Fruit fly (Drosophila melanogaster) whole organism, embryonic: Measurements from ENCODE around the gene Spn88Eb.
A peak's percentile ranks its signal among the peaks of the same experiment; 100 is the strongest.

Experiments used
- Awh ChIP-seq: fragments of 200-800 bp; sonication (Bioruptor generic); IDR thresholded peaks from 2 replicates; pipeline ENCODE4, ENCODE4 v1.3.6; 2022; ENCODE audit warnings: missing biosample characterization, missing genetic modification characterization
- B-H2 ChIP-seq: fragments of 200-800 bp; sonication (Bioruptor generic); optimal IDR thresholded peaks from 2 replicates; lab custom pipeline; 2018; ENCODE audit warnings: missing biosample characterization, mild to moderate bottlenecking, missing genetic modification characterization
- Bteb2 ChIP-seq: fragments of 200-800 bp; sonication (Bioruptor generic); optimal IDR thresholded peaks from 2 replicates; lab custom pipeline; 2016; ENCODE audit warnings: missing biosample characterization, missing genetic modification characterization
- CG10366 ChIP-seq: fragments of 200-800 bp; sonication (Bioruptor generic); IDR thresholded peaks from 2 replicates; pipeline ENCODE4 v1.3.6; 2022; ENCODE audit warnings: missing biosample characterization, missing genetic modification characterization
- CG10462 ChIP-seq: fragments of 200-800 bp; sonication (Bioruptor generic); optimal IDR thresholded peaks from 2 replicates; lab custom pipeline; 2016; ENCODE audit warnings: missing biosample characterization, missing genetic modification characterization
- CG12071 ChIP-seq: fragments of 200-800 bp; sonication (Bioruptor generic); optimal IDR thresholded peaks from 3 replicates; lab custom pipeline; 2018; ENCODE audit warnings: missing biosample characterization, mild to moderate bottlenecking, missing genetic modification characterization
- CG13624 ChIP-seq: fragments of 200-800 bp; sonication (Bioruptor generic); optimal IDR thresholded peaks from 2 replicates; lab custom pipeline; 2016; ENCODE audit warnings: missing biosample characterization, missing genetic modification characterization
- CG15269 ChIP-seq: fragments of 200-800 bp; sonication (Bioruptor generic); optimal IDR thresholded peaks from 2 replicates; lab custom pipeline; 2018; ENCODE audit warnings: missing biosample characterization, mild to moderate bottlenecking, missing genetic modification characterization, moderate library complexity
- CG15601 ChIP-seq: fragments of 200-800 bp; sonication (Bioruptor generic); optimal IDR thresholded peaks from 3 replicates; lab custom pipeline; 2019; ENCODE audit warnings: missing biosample characterization, mild to moderate bottlenecking, missing genetic modification characterization, moderate library complexity
- CG17186 ChIP-seq: fragments of 200-800 bp; sonication (Bioruptor generic); optimal IDR thresholded peaks from 3 replicates; lab custom pipeline; 2017; ENCODE audit warnings: missing biosample characterization, missing genetic modification reagents, missing genetic modification characterization
- CG18476 ChIP-seq: fragments of 200-800 bp; sonication (Bioruptor generic); optimal IDR thresholded peaks from 2 replicates; lab custom pipeline; 2016; ENCODE audit warnings: missing biosample characterization, mild to moderate bottlenecking, missing genetic modification characterization
- CG2120 ChIP-seq: fragments of 200-800 bp; sonication (Bioruptor generic); optimal IDR thresholded peaks from 3 replicates; lab custom pipeline; 2016; ENCODE audit warnings: missing biosample characterization, missing genetic modification characterization
- CG2712 ChIP-seq: fragments of 200-800 bp; optimal IDR thresholded peaks from 3 replicates; lab custom pipeline; 2019; ENCODE audit warnings: missing biosample characterization, mild to moderate bottlenecking, missing genetic modification characterization, moderate library complexity
- CG30020 ChIP-seq: fragments of 200-800 bp; optimal IDR thresholded peaks from 2 replicates; lab custom pipeline; 2019; ENCODE audit warnings: missing biosample characterization, mild to moderate bottlenecking, missing genetic modification characterization, moderate library complexity
- CG3065 ChIP-seq: fragments of 200-800 bp; sonication (Bioruptor generic); optimal IDR thresholded peaks from 2 replicates; lab custom pipeline; 2016; ENCODE audit warnings: missing biosample characterization, missing genetic modification characterization
- CG31441 ChIP-seq: fragments of 200-800 bp; sonication (Bioruptor generic); IDR thresholded peaks from 2 replicates; pipeline ENCODE4 v1.3.6; 2022; ENCODE audit warnings: missing biosample characterization, missing genetic modification characterization
- CG32767 ChIP-seq: fragments of 200-800 bp; sonication (Bioruptor generic); IDR thresholded peaks from 2 replicates; pipeline ENCODE4 v1.3.6; 2022; ENCODE audit warnings: missing biosample characterization, missing genetic modification characterization
- CG4360 ChIP-seq: fragments of 200-800 bp; sonication (Bioruptor generic); IDR thresholded peaks from 2 replicates; pipeline ENCODE4 v1.3.6; 2022; ENCODE audit warnings: missing biosample characterization, missing genetic modification characterization
- CG4617 ChIP-seq: fragments of 200-800 bp; sonication (Bioruptor generic); optimal IDR thresholded peaks from 3 replicates; lab custom pipeline; 2016; ENCODE audit warnings: missing biosample characterization, missing genetic modification characterization, borderline replicate concordance
- CG4707 ChIP-seq: fragments of 200-800 bp; sonication (Bioruptor generic); optimal IDR thresholded peaks from 2 replicates; lab custom pipeline; 2018; ENCODE audit warnings: missing biosample characterization, mild to moderate bottlenecking, missing genetic modification characterization, moderate library complexity
- CG5180 ChIP-seq: fragments of 200-800 bp; sonication (Bioruptor generic); optimal IDR thresholded peaks from 3 replicates; lab custom pipeline; 2017; ENCODE audit warnings: missing biosample characterization, missing genetic modification characterization, mild to moderate bottlenecking, moderate library complexity, missing genetic modification reagents
- CG5953 ChIP-seq: fragments of 200-800 bp; sonication (Bioruptor generic); IDR thresholded peaks from 2 replicates; pipeline ENCODE4 v1.3.6; 2022; ENCODE audit warnings: missing biosample characterization, missing genetic modification characterization
- CG6175 ChIP-seq: fragments of 200-800 bp; sonication (Bioruptor generic); IDR thresholded peaks from 3 replicates; pipeline ENCODE4 v1.3.6; 2022; ENCODE audit warnings: missing biosample characterization, missing genetic modification characterization
- CG6654 ChIP-seq: fragments of 200-800 bp; sonication (Bioruptor generic); optimal IDR thresholded peaks from 2 replicates; lab custom pipeline; 2017; ENCODE audit warnings: missing biosample characterization, mild to moderate bottlenecking, missing genetic modification characterization
- CG6765 ChIP-seq: fragments of 200-800 bp; sonication (Bioruptor generic); optimal IDR thresholded peaks from 3 replicates; lab custom pipeline; 2017; ENCODE audit warnings: missing biosample characterization, mild to moderate bottlenecking, missing genetic modification characterization
- CG7928 ChIP-seq: fragments of 200-800 bp; sonication (Bioruptor generic); optimal IDR thresholded peaks from 2 replicates; lab custom pipeline; 2017; ENCODE audit warnings: missing biosample characterization, mild to moderate bottlenecking, missing genetic modification characterization
- CG9215 ChIP-seq: fragments of 200-800 bp; sonication (Bioruptor generic); IDR thresholded peaks from 2 replicates; pipeline ENCODE4 v1.3.6; 2022; ENCODE audit warnings: missing biosample characterization, missing genetic modification characterization
- Deaf1 ChIP-seq: fragments of 200-800 bp; optimal IDR thresholded peaks from 3 replicates; lab custom pipeline; 2019; ENCODE audit warnings: missing biosample characterization, mild to moderate bottlenecking, missing genetic modification characterization, moderate library complexity
- Hmx ChIP-seq: fragments of 200-800 bp; sonication (Bioruptor generic); optimal IDR thresholded peaks from 2 replicates; lab custom pipeline; 2016; ENCODE audit warnings: missing biosample characterization, missing genetic modification characterization
- Hsf ChIP-seq: fragments of 200-800 bp; sonication (Bioruptor generic); optimal IDR thresholded peaks from 3 replicates; lab custom pipeline; 2016; ENCODE audit warnings: missing biosample characterization, missing genetic modification characterization
- Oli ChIP-seq: fragments of 200-800 bp; sonication (Bioruptor generic); optimal IDR thresholded peaks from 2 replicates; lab custom pipeline; 2018; ENCODE audit warnings: missing biosample characterization, mild to moderate bottlenecking, missing genetic modification characterization, moderate library complexity
- ac ChIP-seq: fragments of 200-800 bp; sonication (Bioruptor generic); optimal IDR thresholded peaks from 3 replicates; lab custom pipeline; 2017; ENCODE audit warnings: missing biosample characterization, mild to moderate bottlenecking, missing genetic modification characterization
- chif ChIP-seq, 2 experiments: fragments of 200-800 bp; sonication (Bioruptor generic); optimal IDR thresholded peaks; 3 replicates each; lab custom pipeline; 2016; ENCODE audit warnings: missing biosample characterization in 2 of 2, missing genetic modification characterization in 2 of 2
- chn ChIP-seq: fragments of 200-800 bp; sonication (Bioruptor generic); optimal IDR thresholded peaks from 2 replicates; lab custom pipeline; 2016; ENCODE audit warnings: missing biosample characterization, missing genetic modification characterization
- cwo ChIP-seq: fragments of 200-800 bp; sonication (Bioruptor generic); optimal IDR thresholded peaks from 3 replicates; lab custom pipeline; 2017; ENCODE audit warnings: missing biosample characterization, missing genetic modification characterization, mild to moderate bottlenecking, moderate library complexity, missing genetic modification reagents
- dysf ChIP-seq: fragments of 200-800 bp; sonication (Bioruptor generic); IDR thresholded peaks from 3 replicates; pipeline ENCODE4 v1.3.6; 2022; ENCODE audit warnings: missing biosample characterization, missing genetic modification characterization
- ewg ChIP-seq: fragments of 200-800 bp; sonication (Bioruptor generic); optimal IDR thresholded peaks from 3 replicates; lab custom pipeline; 2017; ENCODE audit warnings: mild to moderate bottlenecking, missing biosample characterization, missing genetic modification reagents, missing genetic modification characterization
- exex ChIP-seq: fragments of 200-800 bp; sonication (Bioruptor generic); optimal IDR thresholded peaks from 4 replicates; lab custom pipeline; 2018; ENCODE audit warnings: missing biosample characterization, mild to moderate bottlenecking, missing genetic modification characterization, moderate library complexity
- fd64A ChIP-seq: fragments of 200-800 bp; sonication (Bioruptor generic); optimal IDR thresholded peaks from 3 replicates; lab custom pipeline; 2018; ENCODE audit warnings: missing biosample characterization, mild to moderate bottlenecking, missing genetic modification characterization
- gce ChIP-seq: fragments of 200-800 bp; sonication (Bioruptor generic); IDR thresholded peaks from 3 replicates; pipeline ENCODE4 v1.3.6; 2022; ENCODE audit warnings: missing biosample characterization, missing genetic modification characterization
- gsb ChIP-seq: fragments of 200-800 bp; sonication (Bioruptor generic); IDR thresholded peaks from 2 replicates; pipeline ENCODE4 v1.3.6; 2022; ENCODE audit warnings: missing biosample characterization, missing genetic modification characterization
- gsb-n ChIP-seq: fragments of 200-800 bp; sonication (Bioruptor generic); optimal IDR thresholded peaks from 3 replicates; lab custom pipeline; 2018; ENCODE audit warnings: missing biosample characterization, mild to moderate bottlenecking, missing genetic modification characterization
- hbn ChIP-seq: fragments of 200-800 bp; sonication (Bioruptor generic); IDR thresholded peaks from 2 replicates; pipeline ENCODE4 v1.3.6; 2022; ENCODE audit warnings: missing biosample characterization, missing genetic modification characterization; ENCODE audit not compliant: partially characterized antibody
- nom ChIP-seq: fragments of 200-800 bp; sonication (Bioruptor generic); optimal IDR thresholded peaks from 2 replicates; lab custom pipeline; 2017; ENCODE audit warnings: missing biosample characterization, missing genetic modification characterization, mild to moderate bottlenecking, moderate library complexity, missing genetic modification reagents
- peb ChIP-seq: fragments of 200-800 bp; sonication (Bioruptor generic); IDR thresholded peaks from 2 replicates; pipeline ENCODE4 v1.3.6; 2022; ENCODE audit warnings: missing biosample characterization, missing genetic modification characterization
- phol ChIP-seq: fragments of 200-800 bp; sonication (Bioruptor generic); optimal IDR thresholded peaks from 3 replicates; lab custom pipeline; 2018; ENCODE audit warnings: missing biosample characterization, mild to moderate bottlenecking, missing genetic modification characterization, moderate library complexity
- sima ChIP-seq: fragments of 200-800 bp; sonication (Bioruptor generic); optimal IDR thresholded peaks from 2 replicates; lab custom pipeline; 2016; ENCODE audit warnings: missing biosample characterization, missing genetic modification characterization
- vfl ChIP-seq: fragments of 200-800 bp; sonication (Bioruptor generic); optimal IDR thresholded peaks from 2 replicates; lab custom pipeline; 2016; ENCODE audit warnings: missing biosample characterization, missing genetic modification characterization

Gene Spn88Eb

dm6 chr3R:15196134-15197034, 12.2 kb downstream of the Spn88Eb start, which contains the start of the genes Kpc1 and CG42542 (continued):
- peak; percentile 23 for TF ChIP-seq ewg (GFP tag; lab: Kevin White, UChicago)
- peak; percentile 83 for TF ChIP-seq CG4617 (GFP tag; lab: Kevin White, UChicago)
- peak; percentile 58 for TF ChIP-seq cwo (GFP tag; lab: Kevin White, UChicago)
- no peak for TF ChIP-seq nom (GFP tag; lab: Kevin White, UChicago)
- no peak; the same call in 2 of the 3 replicates for TF ChIP-seq gce (GFP tag; lab: Robert Waterston, UW)
- no peak for TF ChIP-seq CG5953 (GFP tag; lab: Robert Waterston, UW)
- peak; percentile 67 for TF ChIP-seq Oli
- TF ChIP-seq gsb (GFP tag; lab: Robert Waterston, UW) = no peak
- TF ChIP-seq CG4360 (GFP tag; lab: Robert Waterston, UW) = 0 out of 2 replicates have a peak, but pooled peaks have one; percentile 16
- TF ChIP-seq CG12071 (GFP tag; lab: Kevin White, UChicago) = no peak
- peak; percentile 54 for TF ChIP-seq phol (tag; lab: Kevin White, UChicago)
- peak; percentile 74 for TF ChIP-seq CG18476
- peak; percentile 20 for TF ChIP-seq CG17186
- no peak for TF ChIP-seq peb
- TF ChIP-seq sima = no peak
- no peak for TF ChIP-seq CG6654
- no peak; the same call in 1 of the 2 replicates for TF ChIP-seq Awh (GFP tag; lab: Robert Waterston, UW)
- peak; percentile 55 for TF ChIP-seq CG15269 (tag; lab: Kevin White, UChicago)
- TF ChIP-seq CG2120 (GFP tag; lab: Kevin White, UChicago) = peak; percentile 91
- TF ChIP-seq CG10366 (GFP tag; lab: Robert Waterston, UW) = peak; percentile 61
- TF ChIP-seq dysf = peak; percentile 44; the same call in 1 of the 3 replicates
- TF ChIP-seq B-H2 (GFP tag; lab: Kevin White, UChicago) = peak; percentile 79
- TF ChIP-seq gsb-n = peak; percentile 4
- no peak for TF ChIP-seq Deaf1
- TF ChIP-seq CG13624 = peak; percentile 78
- TF ChIP-seq vfl (GFP tag; lab: Kevin White, UChicago) = peak; percentile 63
- TF ChIP-seq CG15601 = peak; percentile 37
- TF ChIP-seq chif (GFP tag; optimal IDR thresholded peaks at IDR 0.05; lab: Kevin White, UChicago) = peak; percentile 63 to 70
- peak; percentile 77 for TF ChIP-seq chn (GFP tag; lab: Kevin White, UChicago)
- no peak for TF ChIP-seq fd64A (GFP tag; lab: Kevin White, UChicago)
- TF ChIP-seq CG6765 = peak; percentile 13
- TF ChIP-seq CG4707 = peak; percentile 50
- peak; percentile 71 for TF ChIP-seq Bteb2 (GFP tag; lab: Kevin White, UChicago)
- TF ChIP-seq CG3065 (GFP tag; lab: Kevin White, UChicago) = peak; percentile 58
- peak; percentile 65 for TF ChIP-seq CG9215 (GFP tag; lab: Robert Waterston, UW)
- TF ChIP-seq CG7928 (GFP tag; lab: Kevin White, UChicago) = no peak
- TF ChIP-seq Hmx (GFP tag; lab: Kevin White, UChicago) = peak; percentile 61
- peak; percentile 54 for TF ChIP-seq CG30020 (tag; lab: Kevin White, UChicago)
- no peak for TF ChIP-seq ac (GFP tag; lab: Kevin White, UChicago)
- TF ChIP-seq exex (tag; lab: Kevin White, UChicago) = peak; percentile 40
- TF ChIP-seq CG10462 (GFP tag; lab: Kevin White, UChicago) = peak; percentile 86
- TF ChIP-seq CG6175 (GFP tag; lab: Robert Waterston, UW) = peak; percentile 63; the same call in 1 of the 3 replicates
- peak; percentile 87 for TF ChIP-seq Hsf (GFP tag; lab: Kevin White, UChicago)
- peak; percentile 62; the same call in 1 of the 2 replicates for TF ChIP-seq CG32767 (GFP tag; lab: Robert Waterston, UW)
- TF ChIP-seq CG5180 (GFP tag; lab: Kevin White, UChicago) = peak; percentile 2
- TF ChIP-seq hbn (GFP tag; lab: Robert Waterston, UW) = peak; percentile 89
- TF ChIP-seq CG2712 (tag; lab: Kevin White, UChicago) = peak; percentile 31
- TF ChIP-seq CG31441 (GFP tag; lab: Robert Waterston, UW) = peak; percentile 78
